Fruit fly (Drosophila melanogaster) whole organism, embryonic: ENCODE measurements around the gene Ctr1B.

Experiments used
- Atf6 ChIP-seq: fragments of 200-800 bp; sonication (Bioruptor generic); IDR thresholded peaks from 2 replicates; pipeline ENCODE4 v1.3.6; 2022; ENCODE audit warnings: missing biosample characterization, missing genetic modification characterization
- CG10267 ChIP-seq: fragments of 200-800 bp; sonication (Bioruptor generic); optimal IDR thresholded peaks from 2 replicates; lab custom pipeline; 2018; ENCODE audit warnings: missing biosample characterization, mild to moderate bottlenecking, missing genetic modification characterization, moderate library complexity
- CG11504 ChIP-seq: fragments of 200-800 bp; sonication (Bioruptor generic); optimal IDR thresholded peaks from 3 replicates; lab custom pipeline; 2019; ENCODE audit warnings: missing biosample characterization, mild to moderate bottlenecking, missing genetic modification characterization, moderate library complexity
- CG12744 ChIP-seq: fragments of 200-800 bp; sonication (Bioruptor generic); optimal IDR thresholded peaks from 2 replicates; lab custom pipeline; 2016; ENCODE audit warnings: missing biosample characterization, missing genetic modification characterization
- CG13123 ChIP-seq: fragments of 200-800 bp; sonication (Bioruptor generic); optimal IDR thresholded peaks from 2 replicates; lab custom pipeline; 2016; ENCODE audit warnings: missing biosample characterization, missing genetic modification characterization
- CG13287 ChIP-seq: fragments of 200-800 bp; sonication (Bioruptor generic); IDR thresholded peaks from 2 replicates; pipeline ENCODE4 v1.3.6; 2022; ENCODE audit warnings: missing biosample characterization, missing genetic modification characterization; ENCODE audit not compliant: partially characterized antibody
- CG14050 ChIP-seq: fragments of 200-800 bp; sonication (Bioruptor generic); IDR thresholded peaks from 3 replicates; pipeline ENCODE4 v1.3.6; 2022; ENCODE audit warnings: missing biosample characterization, missing genetic modification characterization
- CG14710 ChIP-seq: fragments of 200-800 bp; sonication (Bioruptor generic); optimal IDR thresholded peaks from 3 replicates; lab custom pipeline; 2019; ENCODE audit warnings: missing biosample characterization, mild to moderate bottlenecking, missing genetic modification characterization, moderate library complexity
- CG15479 ChIP-seq: fragments of 200-800 bp; sonication (Bioruptor generic); optimal IDR thresholded peaks from 3 replicates; lab custom pipeline; 2019; ENCODE audit warnings: missing biosample characterization, mild to moderate bottlenecking, missing genetic modification characterization, moderate library complexity
- CG1603 ChIP-seq: fragments of 200-800 bp; sonication (Bioruptor generic); optimal IDR thresholded peaks from 2 replicates; lab custom pipeline; 2019; ENCODE audit warnings: missing biosample characterization, mild to moderate bottlenecking, missing genetic modification characterization, moderate library complexity
- CG16815 ChIP-seq: fragments of 200-800 bp; sonication (Bioruptor generic); optimal IDR thresholded peaks from 3 replicates; lab custom pipeline; 2017; ENCODE audit warnings: missing biosample characterization, mild to moderate bottlenecking, missing genetic modification characterization
- CG6689 ChIP-seq: fragments of 200-800 bp; sonication (Bioruptor generic); IDR thresholded peaks from 2 replicates; pipeline ENCODE4 v1.3.6; 2022; ENCODE audit warnings: missing biosample characterization, missing genetic modification characterization
- CG6813 ChIP-seq: fragments of 200-800 bp; sonication (Bioruptor generic); optimal IDR thresholded peaks from 2 replicates; lab custom pipeline; 2017; ENCODE audit warnings: missing biosample characterization, missing genetic modification characterization, mild to moderate bottlenecking, moderate library complexity, missing genetic modification reagents
- CG8388 ChIP-seq: fragments of 200-800 bp; sonication (Bioruptor generic); optimal IDR thresholded peaks from 2 replicates; lab custom pipeline; 2019; ENCODE audit warnings: missing biosample characterization, mild to moderate bottlenecking, missing genetic modification characterization, moderate library complexity
- CHES-1-like ChIP-seq: fragments of 200-800 bp; sonication (Bioruptor generic); optimal IDR thresholded peaks from 2 replicates; lab custom pipeline; 2016; ENCODE audit warnings: missing biosample characterization, missing genetic modification characterization
- CTCF ChIP-seq: fragments of 200-800 bp; sonication (Bioruptor generic); optimal IDR thresholded peaks from 2 replicates; lab custom pipeline; 2017; ENCODE audit warnings: missing biosample characterization, mild to moderate bottlenecking, missing genetic modification characterization, moderate library complexity
- D ChIP-seq, 2 experiments: fragments of 200-800 bp in 1 of 2; fragments of >200 bp in 1 of 2; sonication (Bioruptor generic) in 1 of 2; optimal IDR thresholded peaks; 2 replicates in 1 of 2; 3 replicates in 1 of 2; lab custom pipeline; 2017; ENCODE audit warnings: mild to moderate bottlenecking in 1 of 2, missing biosample characterization in 1 of 2, missing genetic modification characterization in 1 of 2, missing genetic modification reagents in 1 of 2
- Ets65A ChIP-seq: fragments of 200-800 bp; sonication (Bioruptor generic); peaks from one replicate; lab custom pipeline; 2016; ENCODE audit warnings: missing biosample characterization, missing genetic modification characterization
- Hr3 ChIP-seq: fragments of 200-800 bp; sonication (Bioruptor generic); optimal IDR thresholded peaks from 3 replicates; lab custom pipeline; 2016; ENCODE audit warnings: missing biosample characterization, missing genetic modification characterization
- Hsf ChIP-seq: fragments of 200-800 bp; sonication (Bioruptor generic); optimal IDR thresholded peaks from 3 replicates; lab custom pipeline; 2016; ENCODE audit warnings: missing biosample characterization, missing genetic modification characterization
- Lhr ChIP-seq: fragments of 200-800 bp; sonication (Bioruptor generic); optimal IDR thresholded peaks from 3 replicates; lab custom pipeline; 2017; ENCODE audit warnings: mild to moderate bottlenecking, missing biosample characterization, missing genetic modification reagents, missing genetic modification characterization
- MESR4 ChIP-seq: fragments of 200-800 bp; sonication (Bioruptor generic); optimal IDR thresholded peaks from 2 replicates; lab custom pipeline; 2018; ENCODE audit warnings: missing biosample characterization, mild to moderate bottlenecking, missing genetic modification characterization, moderate library complexity
- Med ChIP-seq: fragments of 200-800 bp; sonication (Bioruptor generic); peaks from one replicate; lab custom pipeline; 2016; ENCODE audit warnings: missing biosample characterization, missing genetic modification characterization, mild to moderate bottlenecking, inconsistent platforms, moderate library complexity
- Optix ChIP-seq: fragments of 200-800 bp; sonication (Bioruptor generic); IDR thresholded peaks from 3 replicates; pipeline ENCODE4 v1.3.6; 2022; ENCODE audit warnings: missing biosample characterization, missing genetic modification characterization
- Rfx ChIP-seq: fragments of 200-800 bp; sonication (Bioruptor generic); IDR thresholded peaks from 2 replicates; pipeline ENCODE4 v1.3.6; 2022; ENCODE audit warnings: missing biosample characterization, missing genetic modification characterization
- Sin3A ChIP-seq: fragments of >200 bp; optimal IDR thresholded peaks from 2 replicates; lab custom pipeline; 2018
- Sry-δ ChIP-seq: fragments of 200-800 bp; sonication (Bioruptor generic); optimal IDR thresholded peaks from 2 replicates; lab custom pipeline; 2016; ENCODE audit warnings: missing biosample characterization, missing genetic modification characterization
- Stat92E ChIP-seq, 3 experiments: fragments of >200 bp in 2 of 3; fragments of 200-800 bp in 1 of 3; sonication (Bioruptor generic) in 1 of 3; optimal IDR thresholded peaks; 2 replicates each; lab custom pipeline; 2017 to 2019; ENCODE audit warnings: missing biosample characterization in 3 of 3, missing genetic modification characterization in 3 of 3, mild to moderate bottlenecking in 1 of 3, moderate library complexity in 1 of 3
- YL-1 ChIP-seq: fragments of 200-800 bp; sonication (Bioruptor generic); optimal IDR thresholded peaks from 3 replicates; lab custom pipeline; 2017; ENCODE audit warnings: missing biosample characterization, mild to moderate bottlenecking, missing genetic modification characterization
- br ChIP-seq: fragments of >200 bp; optimal IDR thresholded peaks from 2 replicates; lab custom pipeline; 2017
- dm ChIP-seq: fragments of 200-800 bp; sonication (Bioruptor generic); optimal IDR thresholded peaks from 3 replicates; lab custom pipeline; 2016; ENCODE audit warnings: missing biosample characterization, missing genetic modification characterization
- ems ChIP-seq: fragments of 200-800 bp; sonication (Bioruptor generic); optimal IDR thresholded peaks from 3 replicates; lab custom pipeline; 2016; ENCODE audit warnings: missing biosample characterization, missing genetic modification characterization
- gcm ChIP-seq: fragments of 200-800 bp; sonication (Bioruptor generic); optimal IDR thresholded peaks from 2 replicates; lab custom pipeline; 2019; ENCODE audit warnings: missing biosample characterization, mild to moderate bottlenecking, missing genetic modification characterization, moderate library complexity
- gfzf ChIP-seq: fragments of 200-800 bp; sonication (Bioruptor generic); optimal IDR thresholded peaks from 2 replicates; lab custom pipeline; 2016; ENCODE audit warnings: missing biosample characterization, mild to moderate bottlenecking, missing genetic modification characterization, moderate library complexity
- hbn ChIP-seq: fragments of 200-800 bp; sonication (Bioruptor generic); IDR thresholded peaks from 2 replicates; pipeline ENCODE4 v1.3.6; 2022; ENCODE audit warnings: missing biosample characterization, missing genetic modification characterization; ENCODE audit not compliant: partially characterized antibody
- insv ChIP-seq, 2 experiments: fragments of 200-800 bp; sonication (Bioruptor generic); optimal IDR thresholded peaks; 3 replicates each; lab custom pipeline; 2016 to 2018; ENCODE audit warnings: missing biosample characterization in 2 of 2, missing genetic modification characterization in 2 of 2
- luna ChIP-seq: fragments of 200-800 bp; sonication (Bioruptor generic); optimal IDR thresholded peaks from 2 replicates; lab custom pipeline; 2016; ENCODE audit warnings: missing biosample characterization, missing genetic modification characterization
- mld ChIP-seq: fragments of 200-800 bp; sonication (Bioruptor generic); IDR thresholded peaks from 3 replicates; pipeline ENCODE4 v1.3.6; 2022; ENCODE audit warnings: missing biosample characterization, missing genetic modification characterization; ENCODE audit not compliant: partially characterized antibody
- nmo ChIP-seq: fragments of 200-800 bp; sonication (Bioruptor generic); optimal IDR thresholded peaks from 2 replicates; lab custom pipeline; 2018; ENCODE audit warnings: missing biosample characterization, mild to moderate bottlenecking, missing genetic modification characterization, moderate library complexity
- oc ChIP-seq: fragments of 200-800 bp; sonication (Bioruptor generic); optimal IDR thresholded peaks from 2 replicates; lab custom pipeline; 2018; ENCODE audit warnings: missing biosample characterization, mild to moderate bottlenecking, missing genetic modification characterization, moderate library complexity
- otp ChIP-seq: fragments of 200-800 bp; sonication (Bioruptor generic); IDR thresholded peaks from 3 replicates; pipeline ENCODE4, ENCODE4 v1.3.6; 2022; ENCODE audit warnings: missing biosample characterization, missing genetic modification characterization
- pita ChIP-seq: fragments of 200-800 bp; sonication (Bioruptor generic); optimal IDR thresholded peaks from 2 replicates; lab custom pipeline; 2017; ENCODE audit warnings: missing biosample characterization, mild to moderate bottlenecking, missing genetic modification characterization
- sna ChIP-seq: fragments of 200-800 bp; sonication (Bioruptor generic); IDR thresholded peaks from 2 replicates; pipeline ENCODE4 v1.3.6; 2022; ENCODE audit warnings: missing biosample characterization, missing genetic modification characterization; ENCODE audit not compliant: partially characterized antibody
- so ChIP-seq: fragments of 200-800 bp; sonication (Bioruptor generic); IDR thresholded peaks from 3 replicates; pipeline ENCODE4 v1.3.6; 2022; ENCODE audit warnings: missing biosample characterization, missing genetic modification characterization
- tll ChIP-seq, 2 experiments: fragments of 200-800 bp in 1 of 2; fragments of >200 bp in 1 of 2; sonication (Bioruptor generic) in 1 of 2; optimal IDR thresholded peaks; 2 replicates each; lab custom pipeline; 2017 to 2019; ENCODE audit warnings: missing biosample characterization in 2 of 2, missing genetic modification characterization in 2 of 2, mild to moderate bottlenecking in 1 of 2, moderate library complexity in 1 of 2
- vnd ChIP-seq: fragments of 200-800 bp; sonication (Bioruptor generic); IDR thresholded peaks from 3 replicates; pipeline ENCODE4 v1.3.6; 2022; ENCODE audit warnings: missing biosample characterization, missing genetic modification characterization; ENCODE audit not compliant: partially characterized antibody
- zen ChIP-seq: fragments of 200-800 bp; sonication (Bioruptor generic); optimal IDR thresholded peaks from 3 replicates; lab custom pipeline; 2018; ENCODE audit warnings: missing biosample characterization, mild to moderate bottlenecking, missing genetic modification characterization, moderate library complexity

Gene Ctr1B

dm6 chr3R:8269740-8270139 lies 47.7 kb upstream of the Ctr1B start, which contains the start of gene CG9630 (continued):
- TF ChIP-seq CG14050 (GFP tag; lab: Robert Waterston, UW) (no peak), CHES-1-like (peak; percentile 36), Stat92E (GFP tag; optimal IDR thresholded peaks at IDR 0.05; lab: Kevin White, UChicago) (peak in 1 of 3 experiments; percentile 45), CG8388 (GFP tag; lab: Kevin White, UChicago) (no peak), CG14710 (tag; lab: Kevin White, UChicago) (peak; percentile 58), CTCF (GFP tag; lab: Kevin White, UChicago) (peak; percentile 40), gfzf (peak; percentile 69), Hsf (GFP tag; lab: Kevin White, UChicago) (no peak), mld (GFP tag; lab: Robert Waterston, UW) (0 out of 3 replicates have a peak, but pooled peaks have one; percentile 37), CG6813 (no peak), Sin3A (lab: Kevin White, UChicago) (peak; percentile 56), Lhr (GFP tag; lab: Kevin White, UChicago) (peak; percentile 42), Med (GFP tag; lab: Kevin White, UChicago) (peak; percentile 87), Sry-δ (peak; percentile 75), hbn (GFP tag; lab: Robert Waterston, UW) (peak; percentile 55; the same call in 1 of the 2 replicates), br (lab: Kevin White, UChicago) (no peak), insv (GFP tag; optimal IDR thresholded peaks at IDR 0.05; lab: Kevin White, UChicago) (peak in 1 of 2 experiments; percentile 2), MESR4 (GFP tag; lab: Kevin White, UChicago) (peak; percentile 77), nmo (GFP tag; lab: Kevin White, UChicago) (peak; percentile 10), dm (peak; percentile 98), vnd (GFP tag; lab: Robert Waterston, UW) (0 out of 3 replicates have a peak, but pooled peaks have one; percentile 41), CG13123 (GFP tag; lab: Kevin White, UChicago) (no peak), CG12744 (GFP tag; lab: Kevin White, UChicago) (no peak), CG10267 (tag; lab: Kevin White, UChicago) (peak; percentile 52), CG1603 (tag; lab: Kevin White, UChicago) (peak; percentile 87), YL-1 (peak; percentile 59)

DNA sequence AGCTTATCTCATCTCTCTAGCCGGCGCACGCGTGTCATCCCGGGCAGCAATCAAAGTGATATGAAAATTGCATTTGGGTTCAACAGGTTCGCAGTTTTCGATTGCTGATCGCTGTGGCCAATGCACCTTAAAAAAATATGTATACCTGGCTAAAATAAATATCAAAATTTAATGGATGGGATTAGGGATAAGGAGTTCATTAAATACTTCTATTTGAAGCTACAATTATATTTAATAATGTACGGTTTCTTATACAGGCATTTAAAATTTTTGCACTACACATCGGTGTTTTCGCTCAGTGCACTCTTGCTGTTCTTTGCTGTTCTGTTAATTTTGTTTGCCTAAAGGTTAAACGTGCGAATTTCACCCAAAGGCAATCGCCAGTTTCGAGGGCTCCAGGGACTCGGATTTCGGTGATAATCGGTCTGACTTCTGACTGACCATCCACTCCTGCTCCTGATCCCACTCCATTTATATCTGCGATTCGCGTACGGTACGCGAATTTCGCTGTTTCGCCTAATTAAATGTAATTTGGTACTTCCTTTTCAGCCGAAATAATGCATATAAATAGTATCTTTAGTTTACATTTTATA lies 44.7 kb upstream of the Ctr1B start:
- TF ChIP-seq Ets65A (peak; percentile 27), Atf6 (GFP tag; lab: Robert Waterston, UW) (no peak)

DNA sequence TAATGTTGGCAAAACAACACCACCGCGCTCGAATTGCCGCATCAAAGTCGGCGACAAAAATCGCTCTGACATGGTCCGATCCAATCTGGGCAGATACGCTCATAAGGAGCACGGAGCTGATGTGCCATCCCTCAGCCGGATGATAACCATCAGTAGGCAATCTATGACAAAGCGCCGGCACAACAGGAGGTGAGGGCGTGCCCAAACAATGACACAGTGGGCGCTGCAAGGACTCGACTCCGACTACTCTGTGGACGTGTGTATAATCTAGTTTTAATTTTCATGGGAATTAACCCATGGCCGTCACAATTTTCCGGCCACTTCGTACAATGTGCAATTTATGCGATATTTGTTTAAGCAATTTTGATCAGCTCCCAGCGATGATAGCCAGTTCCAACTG lies 42.4 kb upstream of the Ctr1B start:
- TF ChIP-seq oc (no peak), D (optimal IDR thresholded peaks at IDR 0.05; lab: Kevin White, UChicago) (peak; percentile 76), D (GFP tag; optimal IDR thresholded peaks at IDR 0.05; lab: Kevin White, UChicago) (no peak), CG15479 (GFP tag; lab: Kevin White, UChicago) (peak; percentile 32), Optix (no peak), sna (GFP tag; lab: Robert Waterston, UW) (no peak), CG6689 (GFP tag; lab: Robert Waterston, UW) (no peak), Stat92E (GFP tag; optimal IDR thresholded peaks at IDR 0.05; lab: Kevin White, UChicago) (no peak), CG11504 (tag; lab: Kevin White, UChicago) (no peak), so (GFP tag; lab: Robert Waterston, UW) (no peak), tll (GFP tag; optimal IDR thresholded peaks at IDR 0.05; lab: Kevin White, UChicago) (peak in 1 of 2 experiments; percentile 10), Med (GFP tag; lab: Kevin White, UChicago) (no peak), pita (GFP tag; lab: Kevin White, UChicago) (no peak), CG16815 (GFP tag; lab: Kevin White, UChicago) (no peak), CHES-1-like (no peak), zen (tag; lab: Kevin White, UChicago) (peak; percentile 89), ems (GFP tag; lab: Kevin White, UChicago) (no peak), gcm (GFP tag; lab: Kevin White, UChicago) (no peak), Hr3 (GFP tag; lab: Kevin White, UChicago) (no peak), otp (GFP tag; lab: Robert Waterston, UW) (no peak), Rfx (no peak), CG13287 (GFP tag; lab: Robert Waterston, UW) (no peak), luna (no peak)
